Worm (Caenorhabditis elegans) whole organism, young adult: Measurements from ENCODE around the gene inx-9.

Experiments used
- Y95B8A.8 ChIP-seq: fragments of 200-800 bp; sonication (Bioruptor generic); IDR thresholded peaks from 2 replicates; pipeline ENCODE4 v1.3.6; 2022; ENCODE audit warnings: missing genetic modification reagents, missing genetic modification characterization, missing compliant biosample characterization
- ceh-100 ChIP-seq: fragments of 200-800 bp; sonication (Bioruptor generic); IDR thresholded peaks from 2 replicates; pipeline ENCODE4 v1.3.6; 2022; ENCODE audit warnings: missing genetic modification reagents, missing genetic modification characterization, missing compliant biosample characterization
- ceh-79 ChIP-seq: sonication (generic microtip); optimal IDR thresholded peaks from 2 replicates; lab custom pipeline; 2017; ENCODE audit warnings: mild to moderate bottlenecking, missing genetic modification characterization, missing compliant biosample characterization
- dpl-1 ChIP-seq: fragments of 150-350 bp; optimal IDR thresholded peaks from 2 replicates; lab custom pipeline; 2014; ENCODE audit warnings: missing biosample characterization, missing genetic modification reagents, missing genetic modification characterization
- ets-4 ChIP-seq: fragments of 200-800 bp; sonication (Bioruptor generic); optimal IDR thresholded peaks from 2 replicates; lab custom pipeline; 2018; ENCODE audit warnings: mild to moderate bottlenecking, missing genetic modification characterization, missing compliant biosample characterization
- hmg-20 ChIP-seq: fragments of 200-800 bp; sonication (Bioruptor generic); IDR thresholded peaks from 2 replicates; pipeline ENCODE4 v1.3.6; 2022; ENCODE audit warnings: missing genetic modification reagents, missing genetic modification characterization, missing compliant biosample characterization
- lag-1 ChIP-seq: fragments of 200-800 bp; sonication (Bioruptor generic); IDR thresholded peaks from 2 replicates; pipeline ENCODE4 v1.3.6; 2022; ENCODE audit warnings: missing genetic modification reagents, missing genetic modification characterization, missing compliant biosample characterization
- lin-26 ChIP-seq: fragments of 200-800 bp; sonication (Bioruptor generic); IDR thresholded peaks from 2 replicates; pipeline ENCODE4 v1.3.6; 2022; ENCODE audit warnings: missing genetic modification reagents, missing genetic modification characterization, missing compliant biosample characterization
- madf-10 ChIP-seq: sonication (generic microtip); optimal IDR thresholded peaks from 2 replicates; lab custom pipeline; 2016; ENCODE audit warnings: mild to moderate bottlenecking, missing genetic modification characterization, missing compliant biosample characterization
- madf-3 ChIP-seq: fragments of 200-800 bp; sonication (Bioruptor generic); IDR thresholded peaks from 2 replicates; pipeline ENCODE4 v1.3.6; 2022; ENCODE audit warnings: missing genetic modification reagents, missing genetic modification characterization, missing compliant biosample characterization
- madf-6 ChIP-seq: fragments of 200-800 bp; sonication (Bioruptor generic); IDR thresholded peaks from 2 replicates; pipeline ENCODE4 v1.3.6; 2022; ENCODE audit warnings: missing genetic modification reagents, missing genetic modification characterization, missing compliant biosample characterization
- sea-2 ChIP-seq: fragments of 200-800 bp; sonication (Bioruptor generic); IDR thresholded peaks from 2 replicates; pipeline ENCODE4 v1.3.6; 2022; ENCODE audit warnings: missing genetic modification characterization, missing compliant biosample characterization
- snpc-4 ChIP-seq, 5 experiments: fragments of 150-350 bp in 1 of 5; sonication (generic microtip) in 4 of 5; optimal IDR thresholded peaks; 2 replicates each; lab custom pipeline; 2014 to 2018; ENCODE audit warnings: missing genetic modification characterization in 5 of 5, missing biosample characterization in 3 of 5, antibody characterized with exemption in 2 of 5, mild to moderate bottlenecking in 2 of 5, missing compliant biosample characterization in 2 of 5, missing genotype in 2 of 5, moderate library complexity in 2 of 5, missing genetic modification reagents in 1 of 5
- tbp1 ChIP-seq: fragments of 200-800 bp; sonication (Bioruptor generic); optimal IDR thresholded peaks from 2 replicates; lab custom pipeline; 2018; ENCODE audit warnings: mild to moderate bottlenecking, missing genetic modification characterization, missing compliant biosample characterization

DNA sequence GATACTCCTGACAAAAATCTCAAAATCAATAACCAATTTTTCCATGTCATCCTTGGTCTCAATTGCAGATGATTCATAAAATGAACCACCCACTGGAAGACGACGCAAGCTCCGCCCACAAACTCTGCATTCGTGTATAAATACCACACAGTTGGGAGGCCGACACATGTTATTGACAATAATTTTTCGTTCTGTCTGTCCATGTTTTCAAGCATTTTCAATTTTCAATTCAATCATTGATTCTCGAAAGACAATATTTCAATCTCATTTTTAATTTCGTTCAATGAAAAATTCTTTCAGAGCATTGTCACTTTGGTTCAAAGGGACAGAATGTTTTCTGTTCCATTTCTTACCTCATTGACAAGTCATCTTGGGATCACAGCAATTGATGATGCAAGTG lies at the start of gene inx-9:
- no peak for TF ChIP-seq tbp1 (GFP tag; lab: Kevin White, UChicago)
- TF ChIP-seq ets-4: no peak
- TF ChIP-seq lin-26 (GFP tag; lab: Robert Waterston, UW): no peak
- TF ChIP-seq dpl-1 (GFP tag; lab: Kevin White, UChicago): no peak
- no peak for TF ChIP-seq lag-1 (GFP tag; lab: Robert Waterston, UW)
- TF ChIP-seq sea-2 (GFP tag; lab: Robert Waterston, UW): no peak
- TF ChIP-seq madf-3 (GFP tag; lab: Robert Waterston, UW): no peak
- TF ChIP-seq snpc-4 (GFP tag; optimal IDR thresholded peaks at IDR 0.05; lab: Kevin White, UChicago): no peak
- TF ChIP-seq snpc-4 (tag; optimal IDR thresholded peaks at IDR 0.05; lab: Kevin White, UChicago): no peak
- TF ChIP-seq hmg-20: no peak
- TF ChIP-seq ceh-100 (GFP tag; lab: Robert Waterston, UW): no peak
- no peak for TF ChIP-seq madf-6 (GFP tag; lab: Robert Waterston, UW)
- TF ChIP-seq madf-10 (tag; lab: Kevin White, UChicago): no peak
- TF ChIP-seq Y95B8A.8: no peak
- no peak for TF ChIP-seq ceh-79 (tag; lab: Kevin White, UChicago)
